Fruit fly (Drosophila melanogaster) S2 (cell line): ENCODE measurements around the gene CG31199.

ENCODE experiments used
- CG8478 ChIP-seq: fragments of >200 bp; optimal IDR thresholded peaks from 2 replicates; lab custom pipeline; 2018
- CTCF ChIP-seq, 2 experiments: fragments of >200 bp; optimal IDR thresholded peaks; 2 replicates each; lab custom pipeline; 2018

The CG31199 gene

dm6 chr3R:20766156-20766486 lies 22.5 kb upstream of the CG31199 start:
- no peak for TF ChIP-seq CTCF (optimal IDR thresholded peaks at IDR 0.05; lab: Kevin White, UChicago)
- TF ChIP-seq CG8478 (lab: Kevin White, UChicago), result no peak

dm6 chr3R:20765302-20766155 lies 21.9 kb upstream of the CG31199 start:
- no peak for TF ChIP-seq CG8478 (lab: Kevin White, UChicago)
- no peak for TF ChIP-seq CTCF (optimal IDR thresholded peaks at IDR 0.05; lab: Kevin White, UChicago)

- TF ChIP-seq CG8478 (lab: Kevin White, UChicago) (no peak), CTCF (optimal IDR thresholded peaks at IDR 0.05; lab: Kevin White, UChicago) (no peak)
Measured at dm6 chr3R:20764058-20764457, 20.4 kb upstream of the CG31199 start.

dm6 chr3R:20762175-20762795 lies 18.6 kb upstream of the CG31199 start, which contains the start of gene CG31195:
Gene CG31195 (minus strand): TSS chr3R:20762369.
- TF ChIP-seq CG8478 (lab: Kevin White, UChicago) (no peak), CTCF (optimal IDR thresholded peaks at IDR 0.05; lab: Kevin White, UChicago) (no peak)

dm6 chr3R:20756429-20756828 lies 12.8 kb upstream of the CG31199 start, which contains the start of gene Syp:
Gene Syp (plus strand): TSS chr3R:20756729.
- TF ChIP-seq CTCF (optimal IDR thresholded peaks at IDR 0.05; lab: Kevin White, UChicago) (no peak), CG8478 (lab: Kevin White, UChicago) (no peak)

dm6 chr3R:20754991-20755390 lies 11.3 kb upstream of the CG31199 start:
- TF ChIP-seq CTCF (optimal IDR thresholded peaks at IDR 0.05; lab: Kevin White, UChicago) (no peak), CG8478 (lab: Kevin White, UChicago) (no peak)

dm6 chr3R:20749536-20749935 lies 5.9 kb upstream of the CG31199 start:
- TF ChIP-seq CG8478 (lab: Kevin White, UChicago) (no peak), CTCF (optimal IDR thresholded peaks at IDR 0.05; lab: Kevin White, UChicago) (no peak)

- no peak for TF ChIP-seq CTCF (optimal IDR thresholded peaks at IDR 0.05; lab: Kevin White, UChicago)
- no peak for TF ChIP-seq CG8478 (lab: Kevin White, UChicago)
Measured at dm6 chr3R:20748974-20749373, 5.3 kb upstream of the CG31199 start, which contains the start of gene Prosalpha4T1. Gene Prosalpha4T1 (minus strand): TSS chr3R:20749074.

dm6 chr3R:20745238-20745637 lies 1.6 kb upstream of the CG31199 start, which contains the start of gene CG31200:
Gene CG31200 (minus strand): TSS chr3R:20745338.
- no peak for TF ChIP-seq CG8478 (lab: Kevin White, UChicago)
- TF ChIP-seq CTCF (optimal IDR thresholded peaks at IDR 0.05; lab: Kevin White, UChicago), result no peak

dm6 chr3R:20739971-20740370 lies 3.7 kb downstream of the CG31199 start, which contains the start of gene CG42322:
Gene CG42322 (plus strand): TSS chr3R:20740108.
- TF ChIP-seq CG8478 (lab: Kevin White, UChicago), result no peak
- TF ChIP-seq CTCF (optimal IDR thresholded peaks at IDR 0.05; lab: Kevin White, UChicago), result no peak

- TF ChIP-seq CG8478 (lab: Kevin White, UChicago), result no peak
- TF ChIP-seq CTCF (optimal IDR thresholded peaks at IDR 0.05; lab: Kevin White, UChicago), result no peak
Measured at dm6 chr3R:20739000-20739399, 4.7 kb downstream of the CG31199 start, which contains the start of gene CG17267. Gene CG17267 (minus strand): TSS chr3R:20739100.

- TF ChIP-seq CTCF (optimal IDR thresholded peaks at IDR 0.05; lab: Kevin White, UChicago) (peak; percentile 45 to 61), CG8478 (lab: Kevin White, UChicago) (no peak)
Measured at dm6 chr3R:20735405-20735804, 8.3 kb downstream of the CG31199 start, which contains the start of gene Cdk2. Gene Cdk2 (plus strand): TSS chr3R:20735623.

dm6 chr3R:20731331-20731730 lies 12.3 kb downstream of the CG31199 start, which contains the start of gene CG31205:
Gene CG31205 (plus strand): TSS chr3R:20731631.
- TF ChIP-seq CG8478 (lab: Kevin White, UChicago) (no peak), CTCF (optimal IDR thresholded peaks at IDR 0.05; lab: Kevin White, UChicago) (no peak)

- no peak for TF ChIP-seq CG8478 (lab: Kevin White, UChicago)
- TF ChIP-seq CTCF (optimal IDR thresholded peaks at IDR 0.05; lab: Kevin White, UChicago), result no peak
Measured at dm6 chr3R:20723491-20723890, 20.2 kb downstream of the CG31199 start.

dm6 chr3R:20719286-20719685 lies 24.4 kb downstream of the CG31199 start:
- TF ChIP-seq CTCF (optimal IDR thresholded peaks at IDR 0.05; lab: Kevin White, UChicago) (no peak), CG8478 (lab: Kevin White, UChicago) (no peak)
